Worm (Caenorhabditis elegans) whole organism, L3 larva: ENCODE measurements around the gene glb-22.

Experiments
- R02D3.7 ChIP-seq: fragments of 150-350 bp; optimal IDR thresholded peaks from 2 replicates; lab custom pipeline; 2014; ENCODE audit warnings: missing biosample characterization, missing genetic modification characterization
- ZK546.5 ChIP-seq: sonication (generic microtip); optimal IDR thresholded peaks from 2 replicates; lab custom pipeline; 2017; ENCODE audit warnings: missing biosample characterization, missing genetic modification characterization
- ama-1 ChIP-seq: fragments of 150-350 bp; optimal IDR thresholded peaks from 2 replicates; lab custom pipeline; 2018
- ceh-16 ChIP-seq: sonication (generic microtip); optimal IDR thresholded peaks from 2 replicates; lab custom pipeline; 2017; ENCODE audit warnings: missing biosample characterization, missing genetic modification characterization
- ceh-28 ChIP-seq: fragments of 150-350 bp; optimal IDR thresholded peaks from 2 replicates; lab custom pipeline; 2014; ENCODE audit warnings: missing biosample characterization, missing genetic modification reagents, missing genetic modification characterization
- ceh-9 ChIP-seq: sonication (generic microtip); optimal IDR thresholded peaks from 2 replicates; lab custom pipeline; 2018; ENCODE audit warnings: missing biosample characterization, missing genetic modification characterization
- daf-12 ChIP-seq: fragments of 150-350 bp; optimal IDR thresholded peaks from 2 replicates; lab custom pipeline; 2014; ENCODE audit warnings: missing biosample characterization, missing genetic modification reagents, missing genetic modification characterization
- egl-5 ChIP-seq: fragments of 150-350 bp; optimal IDR thresholded peaks from 2 replicates; lab custom pipeline; 2017; ENCODE audit warnings: missing biosample characterization, missing genetic modification reagents, missing genetic modification characterization, inconsistent platforms
- elt-1 ChIP-seq: fragments of 150-350 bp; optimal IDR thresholded peaks from 2 replicates; lab custom pipeline; 2014; ENCODE audit warnings: missing biosample characterization, missing genetic modification characterization
- elt-2 ChIP-seq: sonication (generic microtip); optimal IDR thresholded peaks from 2 replicates; lab custom pipeline; 2016; ENCODE audit warnings: missing genetic modification reagents, mild to moderate bottlenecking, missing genetic modification characterization, missing compliant biosample characterization
- eor-1 ChIP-seq, 2 experiments: fragments of 150-350 bp; optimal IDR thresholded peaks; 2 replicates each; lab custom pipeline; 2014 to 2018; ENCODE audit warnings: missing biosample characterization in 2 of 2, missing genetic modification characterization in 2 of 2
- fkh-2 ChIP-seq: fragments of 150-350 bp; optimal IDR thresholded peaks from 2 replicates; lab custom pipeline; 2014; ENCODE audit warnings: missing biosample characterization, missing genetic modification reagents, missing genetic modification characterization
- fos-1 ChIP-seq: fragments of 150-350 bp; optimal IDR thresholded peaks from 2 replicates; lab custom pipeline; 2014; ENCODE audit warnings: missing biosample characterization, missing genetic modification characterization
- lin-15B ChIP-seq: fragments of 150-350 bp; optimal IDR thresholded peaks from 2 replicates; lab custom pipeline; 2014; ENCODE audit warnings: missing biosample characterization, missing genetic modification characterization
- lin-39 ChIP-seq: fragments of 150-350 bp; optimal IDR thresholded peaks from 2 replicates; lab custom pipeline; 2018; ENCODE audit warnings: missing biosample characterization, missing genetic modification reagents, missing genetic modification characterization
- lsy-12 ChIP-seq: sonication (generic microtip); optimal IDR thresholded peaks from 2 replicates; lab custom pipeline; 2016; ENCODE audit warnings: mild to moderate bottlenecking, missing genetic modification characterization, missing compliant biosample characterization
- mml-1 ChIP-seq: fragments of 150-350 bp; sonication (generic microtip); optimal IDR thresholded peaks from 3 replicates; lab custom pipeline; 2014; ENCODE audit warnings: missing biosample characterization, missing genetic modification characterization
- nfya-1 ChIP-seq: sonication (generic microtip); optimal IDR thresholded peaks from 2 replicates; lab custom pipeline; 2017; ENCODE audit warnings: missing genetic modification characterization, mild to moderate bottlenecking, missing compliant biosample characterization, antibody characterized with exemption, moderate library complexity; ENCODE audit not compliant: insufficient read depth
- nhr-11 ChIP-seq: fragments of 150-350 bp; optimal IDR thresholded peaks from 2 replicates; lab custom pipeline; 2014; ENCODE audit warnings: missing biosample characterization, missing genetic modification characterization
- nhr-23 ChIP-seq: fragments of 150-350 bp; optimal IDR thresholded peaks from 2 replicates; lab custom pipeline; 2014; ENCODE audit warnings: missing biosample characterization, missing genetic modification reagents, missing genetic modification characterization
- nhr-237 ChIP-seq: fragments of 150-350 bp; optimal IDR thresholded peaks from 2 replicates; lab custom pipeline; 2014; ENCODE audit warnings: missing biosample characterization, missing genetic modification characterization
- nhr-25 ChIP-seq: sonication (generic microtip); optimal IDR thresholded peaks from 2 replicates; lab custom pipeline; 2017; ENCODE audit warnings: missing biosample characterization, missing genetic modification characterization
- nhr-28 ChIP-seq: fragments of 150-350 bp; optimal IDR thresholded peaks from 2 replicates; lab custom pipeline; 2014; ENCODE audit warnings: missing biosample characterization, missing genetic modification characterization
- nhr-67 ChIP-seq: fragments of 150-350 bp; optimal IDR thresholded peaks from 2 replicates; lab custom pipeline; 2014; ENCODE audit warnings: missing biosample characterization, missing genetic modification characterization
- nhr-76 ChIP-seq: fragments of 150-350 bp; sonication (generic microtip); optimal IDR thresholded peaks from 5 replicates; lab custom pipeline; 2014; ENCODE audit warnings: missing biosample characterization, missing genetic modification characterization
- nhr-77 ChIP-seq: fragments of 150-350 bp; optimal IDR thresholded peaks from 2 replicates; lab custom pipeline; 2014; ENCODE audit warnings: missing biosample characterization, missing genetic modification characterization
- pha-4 ChIP-seq: fragments of 150-350 bp; optimal IDR thresholded peaks from 2 replicates; lab custom pipeline; 2014; ENCODE audit warnings: missing biosample characterization, missing genetic modification reagents, missing genetic modification characterization
- pqm-1 ChIP-seq: fragments of 150-350 bp; optimal IDR thresholded peaks from 2 replicates; lab custom pipeline; 2017; ENCODE audit warnings: missing biosample characterization, missing genetic modification characterization, inconsistent platforms
- sea-2 ChIP-seq: fragments of 150-350 bp; sonication (generic microtip); optimal IDR thresholded peaks from 4 replicates; lab custom pipeline; 2014; ENCODE audit warnings: missing biosample characterization, missing genetic modification reagents, missing genetic modification characterization
- skn-1 ChIP-seq: fragments of 150-350 bp; optimal IDR thresholded peaks from 2 replicates; lab custom pipeline; 2014; ENCODE audit warnings: missing biosample characterization, missing genetic modification characterization
- snpc-4 ChIP-seq: fragments of 150-350 bp; optimal IDR thresholded peaks from 2 replicates; lab custom pipeline; 2014; ENCODE audit warnings: missing biosample characterization, missing genetic modification characterization
- tbx-2 ChIP-seq: sonication (generic microtip); optimal IDR thresholded peaks from 2 replicates; lab custom pipeline; 2016; ENCODE audit warnings: mild to moderate bottlenecking, missing genetic modification characterization, missing compliant biosample characterization
- unc-39 ChIP-seq: sonication (generic microtip); optimal IDR thresholded peaks from 4 replicates; lab custom pipeline; 2017; ENCODE audit warnings: missing biosample characterization, missing genetic modification characterization
- unc-62 ChIP-seq: fragments of 150-350 bp; sonication (generic microtip); optimal IDR thresholded peaks from 4 replicates; lab custom pipeline; 2014; ENCODE audit warnings: missing biosample characterization, missing genetic modification reagents, missing genetic modification characterization
- zag-1 ChIP-seq: fragments of 150-350 bp; optimal IDR thresholded peaks from 2 replicates; lab custom pipeline; 2014; ENCODE audit warnings: missing biosample characterization, missing genetic modification characterization
- ztf-11 ChIP-seq: fragments of 150-350 bp; optimal IDR thresholded peaks from 2 replicates; lab custom pipeline; 2014; ENCODE audit warnings: missing biosample characterization, missing genetic modification characterization
- ztf-4 ChIP-seq: fragments of 150-350 bp; optimal IDR thresholded peaks from 2 replicates; lab custom pipeline; 2014; ENCODE audit warnings: missing biosample characterization, missing genetic modification characterization

Gene glb-22

ce11 chrV:14559312-14559711 lies 40.8 kb upstream of the glb-22 start, which contains the start of gene srt-32:
TSS of gene srt-32 (plus strand) at chrV:14559612.
- no peak for TF ChIP-seq egl-5 (tag; lab: Kevin White, UChicago)
- no peak for TF ChIP-seq elt-2 (tag; lab: Kevin White, UChicago)
- no peak for TF ChIP-seq nhr-28
- no peak for TF ChIP-seq fkh-2 (tag; lab: Kevin White, UChicago)
- no peak for TF ChIP-seq eor-1 (tag; optimal IDR thresholded peaks at IDR 0.05; lab: Kevin White, UChicago)

ce11 chrV:14562589-14562988 lies 37.5 kb upstream of the glb-22 start, which contains the start of gene C53A5.11:
TSS of gene C53A5.11 (plus strand) at chrV:14562889.
- TF ChIP-seq ama-1 = no peak
- TF ChIP-seq ZK546.5 (tag; lab: Kevin White, UChicago) = no peak
- no peak for TF ChIP-seq ztf-11 (tag; lab: Kevin White, UChicago)
- no peak for TF ChIP-seq pqm-1 (tag; lab: Kevin White, UChicago)
- no peak for TF ChIP-seq nhr-237 (tag; lab: Kevin White, UChicago)
- TF ChIP-seq egl-5 (tag; lab: Kevin White, UChicago) = no peak
- no peak for TF ChIP-seq lin-15B (tag; lab: Kevin White, UChicago)
- TF ChIP-seq nhr-23 (tag; lab: Kevin White, UChicago) = no peak
- no peak for TF ChIP-seq nhr-67
- TF ChIP-seq ceh-16 (tag; lab: Kevin White, UChicago) = no peak
- no peak for TF ChIP-seq sea-2 (GFP tag; lab: Kevin White, UChicago)
- TF ChIP-seq daf-12 (tag; lab: Kevin White, UChicago) = no peak
- no peak for TF ChIP-seq fos-1 (tag; lab: Kevin White, UChicago)
- no peak for TF ChIP-seq elt-2 (tag; lab: Kevin White, UChicago)
- TF ChIP-seq skn-1 (tag; lab: Kevin White, UChicago) = no peak
- TF ChIP-seq nhr-25 (tag; lab: Kevin White, UChicago) = no peak
- TF ChIP-seq pha-4 (tag; lab: Kevin White, UChicago) = no peak
- TF ChIP-seq unc-62 (GFP tag; lab: Kevin White, UChicago) = no peak

ce11 chrV:14576745-14577373 lies 23.2 kb upstream of the glb-22 start:
- TF ChIP-seq ztf-11 (tag; lab: Kevin White, UChicago) (no peak), nhr-25 (tag; lab: Kevin White, UChicago) (no peak), unc-39 (tag; lab: Kevin White, UChicago) (no peak), ama-1 (no peak), daf-12 (tag; lab: Kevin White, UChicago) (no peak), eor-1 (tag; optimal IDR thresholded peaks at IDR 0.05; lab: Kevin White, UChicago) (no peak), skn-1 (tag; lab: Kevin White, UChicago) (no peak), nhr-28 (no peak), ztf-4 (no peak), lin-39 (tag; lab: Kevin White, UChicago) (peak; percentile 6), lsy-12 (tag; lab: Kevin White, UChicago) (no peak), tbx-2 (tag; lab: Kevin White, UChicago) (no peak), ceh-28 (tag; lab: Kevin White, UChicago) (no peak), egl-5 (tag; lab: Kevin White, UChicago) (peak; percentile 21), pha-4 (tag; lab: Kevin White, UChicago) (no peak), nhr-76 (tag; lab: Kevin White, UChicago) (no peak), unc-62 (GFP tag; lab: Kevin White, UChicago) (no peak), nhr-23 (tag; lab: Kevin White, UChicago) (no peak), fos-1 (tag; lab: Kevin White, UChicago) (no peak), mml-1 (tag; lab: Kevin White, UChicago) (no peak), elt-1 (tag; lab: Kevin White, UChicago) (peak; percentile 70), snpc-4 (tag; lab: Kevin White, UChicago) (no peak), nhr-11 (no peak), nfya-1 (no peak), nhr-77 (no peak)

DNA sequence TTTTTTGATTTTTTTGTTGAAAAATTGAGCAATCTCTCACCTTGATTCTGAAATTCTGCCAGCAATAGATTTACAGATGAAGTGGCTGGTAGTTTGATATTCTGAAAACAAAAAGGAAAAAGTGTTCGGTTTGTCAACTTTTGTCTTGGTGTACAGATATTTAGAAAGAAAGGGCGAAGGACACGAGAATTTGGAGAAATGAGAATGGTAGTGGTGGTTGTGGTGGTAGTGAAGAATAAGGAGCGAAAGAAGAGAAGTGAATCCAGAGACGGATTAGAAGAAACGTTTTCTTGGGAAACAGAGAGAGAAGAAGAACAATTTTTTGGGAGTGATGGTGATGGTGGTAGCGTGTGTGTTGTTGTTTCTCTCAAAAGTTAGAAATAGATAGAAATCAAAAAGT lies 20.5 kb upstream of the glb-22 start, which contains the start of gene gar-3:
Gene gar-3 (minus strand): TSS at position 101 of the 400 bp plus-strand sequence.
- TF ChIP-seq mml-1 (tag; lab: Kevin White, UChicago) (no peak), zag-1 (tag; lab: Kevin White, UChicago) (no peak), ceh-9 (tag; lab: Kevin White, UChicago) (no peak), daf-12 (tag; lab: Kevin White, UChicago) (no peak), R02D3.7 (tag; lab: Kevin White, UChicago) (no peak), pqm-1 (tag; lab: Kevin White, UChicago) (no peak), skn-1 (tag; lab: Kevin White, UChicago) (no peak), ama-1 (no peak), snpc-4 (tag; lab: Kevin White, UChicago) (no peak), lin-39 (tag; lab: Kevin White, UChicago) (no peak), elt-2 (tag; lab: Kevin White, UChicago) (no peak), ztf-11 (tag; lab: Kevin White, UChicago) (no peak), nfya-1 (no peak), fkh-2 (tag; lab: Kevin White, UChicago) (no peak)
